Worm (Caenorhabditis elegans): ENCODE data around the gene C39B10.4.
A peak's percentile ranks its signal among the peaks of the same experiment; 100 is the strongest.

C39B10.4 gene

ce11 chrX:10395668-10396067, 49.1 kb upstream of the C39B10.4 start (continued):
- no peak for TF ChIP-seq madf-9 (GFP tag; conservative IDR thresholded peaks at IDR 0.05)
- TF ChIP-seq ztf-7 (tag; optimal IDR thresholded peaks at IDR 0.05) = no peak
- no peak for TF ChIP-seq daf-16 (GFP tag; optimal IDR thresholded peaks at IDR 0.05)
- TF ChIP-seq daf-16 (tag; optimal IDR thresholded peaks at IDR 0.05) = peak; percentile 45
- TF ChIP-seq ces-1 (GFP tag; optimal IDR thresholded peaks at IDR 0.05) = no peak
- TF ChIP-seq zip-2 (tag; optimal IDR thresholded peaks at IDR 0.05) = no peak
- TF ChIP-seq mep-1 (tag; optimal IDR thresholded peaks at IDR 0.05) = peak; percentile 36

- TF ChIP-seq madf-9 (GFP tag; conservative IDR thresholded peaks at IDR 0.05) = no peak
- peak; percentile 53 for TF ChIP-seq hlh-30 (tag; optimal IDR thresholded peaks at IDR 0.05; ENCODE audit: insufficient read depth)
- TF ChIP-seq nhr-10 (tag; optimal IDR thresholded peaks at IDR 0.05) = no peak
- TF ChIP-seq egl-43 (GFP tag; IDR thresholded peaks at IDR 0.05) = peak; percentile 62; the same call in 1 of the 2 replicates
- no peak for TF ChIP-seq daf-16 (GFP tag; optimal IDR thresholded peaks at IDR 0.05)
- TF ChIP-seq daf-16 (tag; optimal IDR thresholded peaks at IDR 0.05) = no peak
- TF ChIP-seq mdt-29 (GFP tag; IDR thresholded peaks at IDR 0.05) = no peak
- no peak for TF ChIP-seq spr-3 (GFP tag; optimal IDR thresholded peaks at IDR 0.05)
- TF ChIP-seq pha-4 (GFP tag; IDR thresholded peaks at IDR 0.05) = no peak
- TF ChIP-seq pha-4 (tag; optimal IDR thresholded peaks at IDR 0.05) = peak; percentile 54
- TF ChIP-seq skn-1 (tag; optimal IDR thresholded peaks at IDR 0.05) = no peak
- no peak for TF ChIP-seq mxl-2 (GFP tag; conservative IDR thresholded peaks at IDR 0.05)
- TF ChIP-seq hlh-11 (tag; optimal IDR thresholded peaks at IDR 0.05) = peak; percentile 20
- no peak for TF ChIP-seq nhr-6 (tag; optimal IDR thresholded peaks at IDR 0.05)
- TF ChIP-seq tra-1 (GFP tag; IDR thresholded peaks at IDR 0.05) = no peak
- no peak for TF ChIP-seq D1046.2 (GFP tag; IDR thresholded peaks at IDR 0.05)
- no peak for TF ChIP-seq lir-3 (tag; optimal IDR thresholded peaks at IDR 0.05)
- peak in 1 of 2 experiments; percentile 99 for TF ChIP-seq unc-62 (GFP tag; optimal IDR thresholded peaks at IDR 0.05 in 1 of 2)
- no peak for TF ChIP-seq unc-62 (tag; optimal IDR thresholded peaks at IDR 0.05)
- TF ChIP-seq T26A8.4 (GFP tag; IDR thresholded peaks at IDR 0.05) = no peak
- no peak for TF ChIP-seq Y48G9A.11 (GFP tag; IDR thresholded peaks at IDR 0.05)
- TF ChIP-seq mes-2 (tag; optimal IDR thresholded peaks at IDR 0.05; ENCODE audit: poor library complexity, severe bottlenecking) = peak; percentile 35
- no peak for TF ChIP-seq nhr-11 (tag; optimal IDR thresholded peaks at IDR 0.05)
- TF ChIP-seq nhr-48 (tag; optimal IDR thresholded peaks at IDR 0.05) = no peak
- no peak for TF ChIP-seq hif-1 (tag; optimal IDR thresholded peaks at IDR 0.05)
- TF ChIP-seq php-3 (GFP tag; IDR thresholded peaks at IDR 0.05) = no peak
Observed at ce11 chrX:10396509-10397292, 48.1 kb upstream of the C39B10.4 start, which contains the start of gene pkn-1. TSS of gene pkn-1 (plus strand) at chrX:10397242.

- TF ChIP-seq unc-62 (GFP tag; optimal IDR thresholded peaks at IDR 0.05 in 1 of 2) (peak in 1 of 2 experiments; percentile 91), unc-62 (tag; optimal IDR thresholded peaks at IDR 0.05) (no peak), mxl-2 (GFP tag; conservative IDR thresholded peaks at IDR 0.05) (no peak), nhr-41 (GFP tag; IDR thresholded peaks at IDR 0.05) (no peak), T20F7.1 (GFP tag; optimal IDR thresholded peaks at IDR 0.05) (no peak), ZK337.2 (GFP tag; IDR thresholded peaks at IDR 0.05) (no peak)
Observed at ce11 chrX:10401118-10401517, 43.7 kb upstream of the C39B10.4 start.

ce11 chrX:10404051-10404450, 40.8 kb upstream of the C39B10.4 start:
- no peak for TF ChIP-seq lin-39 (tag; optimal IDR thresholded peaks at IDR 0.05)
- TF ChIP-seq unc-62 (GFP tag; optimal IDR thresholded peaks at IDR 0.05 in 1 of 2) = peak in 1 of 2 experiments; percentile 98
- TF ChIP-seq unc-62 (tag; optimal IDR thresholded peaks at IDR 0.05) = no peak

Data from whole organism, L4 larva.